Fruit fly (Drosophila melanogaster) whole organism, embryonic: ENCODE data around the gene CG5966.

Source experiments
- Atf3 ChIP-seq: fragments of 200-800 bp; sonication (Bioruptor generic); optimal IDR thresholded peaks from 3 replicates; lab custom pipeline; 2016; ENCODE audit warnings: missing biosample characterization, missing genetic modification characterization
- B-H1 ChIP-seq: fragments of 200-800 bp; sonication (Bioruptor generic); IDR thresholded peaks from 3 replicates; pipeline ENCODE4 v1.3.6; 2022; ENCODE audit warnings: missing biosample characterization, missing genetic modification characterization
- BtbVII ChIP-seq: fragments of 200-800 bp; sonication (Bioruptor generic); optimal IDR thresholded peaks from 3 replicates; lab custom pipeline; 2017; ENCODE audit warnings: missing biosample characterization, mild to moderate bottlenecking, missing genetic modification characterization
- CG10209 ChIP-seq: fragments of 200-800 bp; sonication (Bioruptor generic); optimal IDR thresholded peaks from 3 replicates; lab custom pipeline; 2017; ENCODE audit warnings: missing biosample characterization, mild to moderate bottlenecking, missing genetic modification characterization, missing genetic modification reagents
- CG1024 ChIP-seq: fragments of 200-800 bp; sonication (Bioruptor generic); IDR thresholded peaks from 2 replicates; pipeline ENCODE4 v1.3.6; 2022; ENCODE audit warnings: missing biosample characterization, missing genetic modification characterization
- CG10267 ChIP-seq: fragments of 200-800 bp; sonication (Bioruptor generic); optimal IDR thresholded peaks from 2 replicates; lab custom pipeline; 2018; ENCODE audit warnings: missing biosample characterization, mild to moderate bottlenecking, missing genetic modification characterization, moderate library complexity
- CG10431 ChIP-seq: fragments of 200-800 bp; sonication (Bioruptor generic); optimal IDR thresholded peaks from 3 replicates; lab custom pipeline; 2018; ENCODE audit warnings: missing biosample characterization, mild to moderate bottlenecking, missing genetic modification characterization
- CG10543 ChIP-seq: fragments of 200-800 bp; sonication (Bioruptor generic); optimal IDR thresholded peaks from 3 replicates; lab custom pipeline; 2017; ENCODE audit warnings: missing biosample characterization, mild to moderate bottlenecking, missing genetic modification characterization, moderate library complexity
- CG12769 ChIP-seq: fragments of 200-800 bp; sonication (Bioruptor generic); optimal IDR thresholded peaks from 2 replicates; lab custom pipeline; 2019; ENCODE audit warnings: missing biosample characterization, mild to moderate bottlenecking, missing genetic modification characterization, moderate library complexity
- CG13296 ChIP-seq: fragments of 200-800 bp; sonication (Bioruptor generic); optimal IDR thresholded peaks from 3 replicates; lab custom pipeline; 2018; ENCODE audit warnings: missing biosample characterization, mild to moderate bottlenecking, missing genetic modification characterization
- CG15601 ChIP-seq: fragments of 200-800 bp; sonication (Bioruptor generic); optimal IDR thresholded peaks from 3 replicates; lab custom pipeline; 2019; ENCODE audit warnings: missing biosample characterization, mild to moderate bottlenecking, missing genetic modification characterization, moderate library complexity
- CG16815 ChIP-seq: fragments of 200-800 bp; sonication (Bioruptor generic); optimal IDR thresholded peaks from 3 replicates; lab custom pipeline; 2017; ENCODE audit warnings: missing biosample characterization, mild to moderate bottlenecking, missing genetic modification characterization
- CG2678 ChIP-seq: fragments of 200-800 bp; sonication (Bioruptor generic); optimal IDR thresholded peaks from 3 replicates; lab custom pipeline; 2019; ENCODE audit warnings: missing biosample characterization, mild to moderate bottlenecking, missing genetic modification characterization, moderate library complexity
- CG2875 ChIP-seq: fragments of 200-800 bp; sonication (Bioruptor generic); optimal IDR thresholded peaks from 2 replicates; lab custom pipeline; 2017; ENCODE audit warnings: missing biosample characterization, mild to moderate bottlenecking, missing genetic modification characterization, missing genetic modification reagents
- CG30020 ChIP-seq: fragments of 200-800 bp; optimal IDR thresholded peaks from 2 replicates; lab custom pipeline; 2019; ENCODE audit warnings: missing biosample characterization, mild to moderate bottlenecking, missing genetic modification characterization, moderate library complexity
- CG32532 ChIP-seq: fragments of 200-800 bp; sonication (Bioruptor generic); IDR thresholded peaks from 2 replicates; pipeline ENCODE4 v1.3.6; 2022; ENCODE audit warnings: missing biosample characterization, missing genetic modification characterization
- CG33557 ChIP-seq: fragments of 200-800 bp; sonication (Bioruptor generic); optimal IDR thresholded peaks from 2 replicates; lab custom pipeline; 2019; ENCODE audit warnings: missing biosample characterization, mild to moderate bottlenecking, missing genetic modification characterization, moderate library complexity
- CG3407 ChIP-seq: fragments of 200-800 bp; sonication (Bioruptor generic); optimal IDR thresholded peaks from 2 replicates; lab custom pipeline; 2018; ENCODE audit warnings: missing biosample characterization, mild to moderate bottlenecking, missing genetic modification characterization
- CG34376 ChIP-seq: fragments of 200-800 bp; sonication (Bioruptor generic); optimal IDR thresholded peaks from 2 replicates; lab custom pipeline; 2018; ENCODE audit warnings: missing biosample characterization, mild to moderate bottlenecking, missing genetic modification characterization
- CG4328 ChIP-seq: fragments of 200-800 bp; sonication (Bioruptor generic); optimal IDR thresholded peaks from 3 replicates; lab custom pipeline; 2017; ENCODE audit warnings: missing biosample characterization, missing genetic modification reagents, missing genetic modification characterization
- CG6791 ChIP-seq: fragments of 200-800 bp; sonication (Bioruptor generic); IDR thresholded peaks from 3 replicates; pipeline ENCODE4 v1.3.6; 2022; ENCODE audit warnings: missing biosample characterization, missing genetic modification characterization; ENCODE audit not compliant: partially characterized antibody
- CG7372 ChIP-seq: fragments of 200-800 bp; sonication (Bioruptor generic); IDR thresholded peaks from 2 replicates; pipeline ENCODE4 v1.3.6; 2022; ENCODE audit warnings: missing biosample characterization, missing genetic modification characterization
- CG7786 ChIP-seq: fragments of 200-800 bp; sonication (Bioruptor generic); optimal IDR thresholded peaks from 2 replicates; lab custom pipeline; 2016; ENCODE audit warnings: missing biosample characterization, missing genetic modification characterization
- CG7963 ChIP-seq: fragments of 200-800 bp; sonication (Bioruptor generic); IDR thresholded peaks from 3 replicates; pipeline ENCODE4 v1.3.6; 2022; ENCODE audit warnings: missing biosample characterization, missing genetic modification characterization; ENCODE audit not compliant: partially characterized antibody
- CG8290 ChIP-seq, 3 experiments: fragments of 200-800 bp; sonication (Bioruptor generic); optimal IDR thresholded peaks; 2 replicates each; lab custom pipeline; 2016 to 2019; ENCODE audit warnings: missing biosample characterization in 3 of 3, missing genetic modification characterization in 3 of 3, mild to moderate bottlenecking in 2 of 3, moderate library complexity in 1 of 3
- CG9797 ChIP-seq: fragments of 200-800 bp; sonication (Bioruptor generic); optimal IDR thresholded peaks from 3 replicates; lab custom pipeline; 2018; ENCODE audit warnings: missing biosample characterization, mild to moderate bottlenecking, missing genetic modification characterization
- CG9876 ChIP-seq: fragments of 200-800 bp; sonication (Bioruptor generic); optimal IDR thresholded peaks from 2 replicates; lab custom pipeline; 2016; ENCODE audit warnings: missing biosample characterization, missing genetic modification characterization
- Dll ChIP-seq: fragments of 200-800 bp; sonication (Bioruptor generic); IDR thresholded peaks from 4 replicates; pipeline ENCODE4 v1.3.6; 2022; ENCODE audit warnings: missing biosample characterization, missing genetic modification characterization; ENCODE audit not compliant: partially characterized antibody
- Doc3 ChIP-seq: fragments of 200-800 bp; sonication (Bioruptor generic); IDR thresholded peaks from 3 replicates; pipeline ENCODE4 v1.3.6; 2022; ENCODE audit warnings: missing biosample characterization, missing genetic modification characterization; ENCODE audit not compliant: partially characterized antibody
- H2.0 ChIP-seq: fragments of 200-800 bp; sonication (Bioruptor generic); IDR thresholded peaks from 2 replicates; pipeline ENCODE4 v1.3.6; 2022; ENCODE audit warnings: missing biosample characterization, missing genetic modification characterization
- Jarid2 ChIP-seq: fragments of 200-800 bp; sonication (Bioruptor generic); optimal IDR thresholded peaks from 3 replicates; lab custom pipeline; 2017; ENCODE audit warnings: mild to moderate bottlenecking, missing biosample characterization, missing genetic modification reagents, missing genetic modification characterization
- Myb ChIP-seq: fragments of 200-800 bp; sonication (Bioruptor generic); optimal IDR thresholded peaks from 2 replicates; lab custom pipeline; 2016; ENCODE audit warnings: missing biosample characterization, missing genetic modification characterization
- Trl ChIP-seq, 3 experiments: fragments of >200 bp in 2 of 3; fragments of 200-800 bp in 1 of 3; sonication (Bioruptor generic) in 1 of 3; optimal IDR thresholded peaks; 2 replicates in 1 of 3; 3 replicates in 2 of 3; lab custom pipeline; 2016 to 2017; ENCODE audit warnings: missing biosample characterization in 1 of 3, missing genetic modification characterization in 1 of 3
- az2 ChIP-seq: fragments of 200-800 bp; sonication (Bioruptor generic); optimal IDR thresholded peaks from 3 replicates; lab custom pipeline; 2016; ENCODE audit warnings: missing biosample characterization, missing genetic modification characterization
- bigmax ChIP-seq: fragments of 200-800 bp; sonication (Bioruptor generic); optimal IDR thresholded peaks from 2 replicates; lab custom pipeline; 2018; ENCODE audit warnings: missing biosample characterization, mild to moderate bottlenecking, missing genetic modification characterization
- bowl ChIP-seq: fragments of 200-800 bp; sonication (Bioruptor generic); IDR thresholded peaks from 2 replicates; pipeline ENCODE4 v1.3.6; 2022; ENCODE audit warnings: missing biosample characterization, missing genetic modification characterization
- corto ChIP-seq: fragments of 200-800 bp; sonication (Bioruptor generic); optimal IDR thresholded peaks from 2 replicates; lab custom pipeline; 2016; ENCODE audit warnings: missing biosample characterization, mild to moderate bottlenecking, missing genetic modification characterization, moderate library complexity
- dan ChIP-seq: fragments of 200-800 bp; sonication (Bioruptor generic); IDR thresholded peaks from 2 replicates; pipeline ENCODE4 v1.3.6; 2022; ENCODE audit warnings: missing biosample characterization, missing genetic modification characterization
- dpn ChIP-seq, 2 experiments: fragments of 200-800 bp; sonication (Bioruptor generic); optimal IDR thresholded peaks; 3 replicates each; lab custom pipeline; 2016; ENCODE audit warnings: missing biosample characterization in 2 of 2, missing genetic modification characterization in 2 of 2
- esg ChIP-seq: fragments of 200-800 bp; sonication (Bioruptor generic); conservative IDR thresholded peaks from 2 replicates; pipeline ENCODE4 v1.3.6; 2022; ENCODE audit warnings: missing biosample characterization, missing genetic modification characterization
- fd64A ChIP-seq: fragments of 200-800 bp; sonication (Bioruptor generic); optimal IDR thresholded peaks from 3 replicates; lab custom pipeline; 2018; ENCODE audit warnings: missing biosample characterization, mild to moderate bottlenecking, missing genetic modification characterization
- gfzf ChIP-seq: fragments of 200-800 bp; sonication (Bioruptor generic); optimal IDR thresholded peaks from 2 replicates; lab custom pipeline; 2016; ENCODE audit warnings: missing biosample characterization, mild to moderate bottlenecking, missing genetic modification characterization, moderate library complexity
- hb ChIP-seq: fragments of 200-800 bp; sonication (Bioruptor generic); IDR thresholded peaks from 3 replicates; pipeline ENCODE4 v1.3.6; 2022; ENCODE audit warnings: missing biosample characterization, missing genetic modification characterization; ENCODE audit not compliant: partially characterized antibody
- kay ChIP-seq: fragments of 200-800 bp; sonication (Bioruptor generic); optimal IDR thresholded peaks from 2 replicates; lab custom pipeline; 2016; ENCODE audit warnings: missing biosample characterization, missing genetic modification characterization
- kni ChIP-seq: fragments of 200-800 bp; sonication (Bioruptor generic); optimal IDR thresholded peaks from 3 replicates; lab custom pipeline; 2017; ENCODE audit warnings: mild to moderate bottlenecking, missing biosample characterization, missing genetic modification reagents, missing genetic modification characterization
- lilli ChIP-seq: fragments of 200-800 bp; sonication (Bioruptor generic); optimal IDR thresholded peaks from 3 replicates; lab custom pipeline; 2016; ENCODE audit warnings: missing biosample characterization, missing genetic modification characterization
- prd ChIP-seq, 3 experiments: fragments of >200 bp in 2 of 3; fragments of 200-800 bp in 1 of 3; sonication (Bioruptor generic) in 1 of 3; optimal IDR thresholded peaks in 2 of 3; IDR thresholded peaks in 1 of 3; 2 replicates in 2 of 3; 3 replicates in 1 of 3; pipeline versions ENCODE4 v1.3.6 to Lab custom; 2017 to 2022; ENCODE audit warnings: missing biosample characterization in 1 of 3, missing genetic modification characterization in 1 of 3
- vfl ChIP-seq: fragments of 200-800 bp; sonication (Bioruptor generic); optimal IDR thresholded peaks from 2 replicates; lab custom pipeline; 2016; ENCODE audit warnings: missing biosample characterization, missing genetic modification characterization

CG5966 gene

DNA sequence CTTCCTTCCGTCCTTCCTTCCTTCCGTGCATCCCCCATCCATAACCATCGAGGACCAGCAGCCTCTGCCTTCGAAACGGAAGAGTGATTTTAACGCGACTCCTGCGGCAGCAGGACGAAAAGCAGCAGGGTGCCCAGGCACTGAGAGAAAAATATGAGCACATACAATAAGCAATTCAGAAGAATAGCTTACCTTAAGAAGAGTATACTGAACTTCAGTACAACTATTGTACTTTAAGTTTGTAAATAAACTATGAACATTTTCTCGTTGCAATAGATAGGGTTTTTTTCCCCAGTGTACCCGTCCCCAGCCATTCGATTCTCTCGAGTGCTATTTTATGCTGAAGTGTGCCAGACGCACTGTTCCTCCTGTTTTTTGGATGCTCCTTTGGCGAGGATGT, 43.1 kb downstream of the CG5966 start (continued):
- peak; percentile 77 for TF ChIP-seq CG33557 (GFP tag; lab: Kevin White, UChicago)
- TF ChIP-seq CG15601: peak; percentile 79
- peak; percentile 64 for TF ChIP-seq CG1024 (GFP tag; lab: Robert Waterston, UW)
- peak; percentile 63 for TF ChIP-seq CG2875 (GFP tag; lab: Kevin White, UChicago)
- peak; percentile 75 for TF ChIP-seq H2.0 (GFP tag; lab: Robert Waterston, UW)
- peak; percentile 63 for TF ChIP-seq Myb (GFP tag; lab: Kevin White, UChicago)
- no peak for TF ChIP-seq bowl (GFP tag; lab: Robert Waterston, UW)
- TF ChIP-seq dan (GFP tag; lab: Robert Waterston, UW): peak; percentile 24; the same call in 1 of the 2 replicates
- TF ChIP-seq CG12769 (tag; lab: Kevin White, UChicago): peak; percentile 83
- TF ChIP-seq lilli (GFP tag; lab: Kevin White, UChicago): peak; percentile 74
- peak; percentile 62 to 76 for TF ChIP-seq dpn (GFP tag; optimal IDR thresholded peaks at IDR 0.05; lab: Kevin White, UChicago)
- TF ChIP-seq CG7786: peak; percentile 66
- TF ChIP-seq kay: peak; percentile 64
- TF ChIP-seq CG30020 (tag; lab: Kevin White, UChicago): peak; percentile 18
- TF ChIP-seq CG7963 (GFP tag; lab: Robert Waterston, UW): no peak
- peak; percentile 69 for TF ChIP-seq B-H1 (GFP tag; lab: Robert Waterston, UW)
- peak; percentile 59 for TF ChIP-seq CG9876 (GFP tag; lab: Kevin White, UChicago)
- no peak for TF ChIP-seq prd (optimal IDR thresholded peaks at IDR 0.05; lab: Kevin White, UChicago)
- peak; percentile 89 for TF ChIP-seq prd (GFP tag; IDR thresholded peaks at IDR 0.05; lab: Robert Waterston, UW)
- peak; percentile 63 for TF ChIP-seq CG3407 (GFP tag; lab: Kevin White, UChicago)
- peak; percentile 74 for TF ChIP-seq CG10209 (GFP tag; lab: Kevin White, UChicago)
- peak; percentile 65 for TF ChIP-seq CG16815
- TF ChIP-seq vfl (GFP tag; lab: Kevin White, UChicago): no peak
- TF ChIP-seq CG10543 (GFP tag; lab: Kevin White, UChicago): peak; percentile 67
- TF ChIP-seq kni: peak; percentile 23
- TF ChIP-seq Atf3 (GFP tag; lab: Kevin White, UChicago): peak; percentile 64
- TF ChIP-seq Trl (optimal IDR thresholded peaks at IDR 0.05; lab: Kevin White, UChicago): no peak
- TF ChIP-seq Trl (GFP tag; optimal IDR thresholded peaks at IDR 0.05; lab: Kevin White, UChicago): peak; percentile 86
- no peak for TF ChIP-seq Doc3 (GFP tag; lab: Robert Waterston, UW)
- TF ChIP-seq CG13296 (GFP tag; lab: Kevin White, UChicago): peak; percentile 73
- TF ChIP-seq gfzf (GFP tag; lab: Kevin White, UChicago): no peak
- peak; percentile 56 for TF ChIP-seq BtbVII
- TF ChIP-seq CG2678 (tag; lab: Kevin White, UChicago): peak; percentile 86
- TF ChIP-seq Jarid2 (GFP tag; lab: Kevin White, UChicago): peak; percentile 49
- TF ChIP-seq Dll (GFP tag; lab: Robert Waterston, UW): no peak
- peak; percentile 73 for TF ChIP-seq CG32532 (GFP tag; lab: Robert Waterston, UW)
- TF ChIP-seq az2 (GFP tag; lab: Kevin White, UChicago): peak; percentile 82
- peak; percentile 44 for TF ChIP-seq fd64A
- no peak for TF ChIP-seq bigmax (GFP tag; lab: Kevin White, UChicago)
- no peak for TF ChIP-seq CG6791 (GFP tag; lab: Robert Waterston, UW)
- peak; percentile 60 for TF ChIP-seq CG4328 (GFP tag; lab: Kevin White, UChicago)
- TF ChIP-seq hb (GFP tag; lab: Robert Waterston, UW): no peak
- TF ChIP-seq esg (GFP tag; lab: Robert Waterston, UW): peak; percentile 63
- TF ChIP-seq CG34376 (GFP tag; lab: Kevin White, UChicago): peak; percentile 38
- TF ChIP-seq corto (GFP tag; lab: Kevin White, UChicago): no peak
- TF ChIP-seq CG10267: peak; percentile 76
- TF ChIP-seq CG10431 (GFP tag; lab: Kevin White, UChicago): peak; percentile 50
- TF ChIP-seq CG9797 (GFP tag; lab: Kevin White, UChicago): no peak
- TF ChIP-seq CG8290 (GFP tag; optimal IDR thresholded peaks at IDR 0.05; lab: Kevin White, UChicago): peak; percentile 60
- peak in 1 of 2 experiments; percentile 74 for TF ChIP-seq CG8290 (tag; optimal IDR thresholded peaks at IDR 0.05; lab: Kevin White, UChicago)
- TF ChIP-seq CG7372: peak; percentile 55; the same call in 1 of the 2 replicates
